Worm (Caenorhabditis elegans): Measurements from ENCODE around the gene K09F5.1.
A peak's percentile ranks its signal among the peaks of the same experiment; 100 is the strongest.

The K09F5.1 gene

DNA sequence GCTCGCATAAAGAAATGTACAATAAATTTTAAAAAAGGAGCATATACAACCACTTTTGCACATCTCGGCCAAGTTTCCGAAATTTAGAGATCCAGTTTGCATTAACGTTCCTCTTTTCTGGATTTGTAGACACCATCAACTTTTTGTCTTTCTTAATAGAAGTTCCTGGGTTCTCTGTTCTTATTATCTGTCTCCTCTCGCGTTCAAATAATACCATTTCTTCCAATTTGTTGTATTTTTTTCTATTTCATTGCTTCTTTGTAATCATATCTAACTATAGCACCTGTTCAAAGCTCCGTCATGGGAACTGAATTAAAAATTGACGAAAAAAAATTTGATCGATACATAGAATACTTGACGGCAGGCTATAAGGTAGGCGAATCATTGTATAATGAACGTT, at the start of gene K09F5.1:
Gene K09F5.1, plus strand, starts transcription at position 301 of the 400 bp plus-strand sequence.
- no peak for TF ChIP-seq W03F9.2 (tag; optimal IDR thresholded peaks at IDR 0.05)
- no peak for TF ChIP-seq him-1 (tag; optimal IDR thresholded peaks at IDR 0.05)
- no peak for TF ChIP-seq dao-5 (tag; optimal IDR thresholded peaks at IDR 0.05)

DNA sequence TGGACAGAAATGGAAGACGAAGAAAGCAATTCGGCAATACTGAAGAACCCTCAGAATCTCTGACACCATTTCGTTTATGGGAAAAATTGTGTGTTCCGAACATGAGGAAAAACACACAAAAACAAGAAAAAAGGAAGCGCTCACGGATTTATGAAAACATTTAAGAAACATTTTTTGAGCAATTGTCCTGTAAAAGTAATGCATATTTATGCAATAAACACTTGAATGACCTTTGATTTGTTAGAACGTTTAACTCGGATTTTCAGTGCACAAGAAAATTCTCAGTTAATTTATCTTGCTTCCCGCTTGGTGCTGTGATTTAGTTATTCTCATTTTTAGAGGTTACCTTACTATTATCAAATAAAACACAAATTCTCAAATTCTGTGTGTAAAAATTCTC, 35.6 kb upstream of the K09F5.1 start:
- TF ChIP-seq W03F9.2 (tag; optimal IDR thresholded peaks at IDR 0.05), result no peak
- TF ChIP-seq him-1 (tag; optimal IDR thresholded peaks at IDR 0.05), result no peak
- no peak for TF ChIP-seq dao-5 (tag; optimal IDR thresholded peaks at IDR 0.05)

DNA sequence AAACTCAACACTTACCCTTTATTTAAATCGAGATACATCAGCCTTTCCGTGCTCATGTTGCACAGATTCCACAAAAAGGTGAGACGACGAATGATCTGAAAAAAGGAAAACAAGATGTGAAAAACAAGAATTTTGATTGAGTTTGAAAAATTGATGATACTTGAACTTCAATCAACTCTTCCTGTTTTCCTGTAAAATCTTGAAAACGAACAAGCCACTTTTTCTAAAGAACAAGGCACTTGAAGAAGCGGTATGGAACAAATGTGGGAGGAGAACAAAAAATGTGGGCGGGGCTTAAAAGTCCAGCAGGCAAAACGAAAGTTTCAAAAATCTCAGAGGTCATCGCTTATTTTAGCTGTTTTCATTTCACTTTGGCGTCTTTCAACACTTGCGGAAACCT, 32.4 kb upstream of the K09F5.1 start, which contains the start of gene kvs-1:
Gene kvs-1, minus strand, starts transcription at position 101 of the 400 bp plus-strand sequence.
- TF ChIP-seq dao-5 (tag; optimal IDR thresholded peaks at IDR 0.05), result no peak
- no peak for TF ChIP-seq him-1 (tag; optimal IDR thresholded peaks at IDR 0.05)
- TF ChIP-seq W03F9.2 (tag; optimal IDR thresholded peaks at IDR 0.05), result no peak

DNA sequence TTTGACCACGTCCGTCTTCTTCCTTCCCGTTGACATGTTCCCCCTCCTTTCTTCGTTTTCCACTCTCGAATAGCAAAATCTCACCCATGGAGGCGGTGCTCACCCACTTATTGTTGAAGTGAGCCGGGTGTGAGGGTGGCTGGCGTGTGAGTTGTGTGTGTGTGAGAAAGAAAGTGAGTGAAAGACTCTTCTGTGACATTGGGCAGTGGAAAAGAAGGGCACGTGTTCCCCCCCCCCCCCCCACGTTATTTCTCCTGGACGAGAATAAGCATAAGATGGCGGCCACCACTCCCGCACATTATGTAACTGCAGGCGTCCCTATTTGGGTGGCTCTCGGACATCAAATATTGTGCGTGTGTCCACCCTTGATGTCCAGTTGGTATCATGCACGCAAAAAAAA, 29.3 kb upstream of the K09F5.1 start:
- TF ChIP-seq dao-5 (tag; optimal IDR thresholded peaks at IDR 0.05), result no peak
- no peak for TF ChIP-seq him-1 (tag; optimal IDR thresholded peaks at IDR 0.05)
- TF ChIP-seq W03F9.2 (tag; optimal IDR thresholded peaks at IDR 0.05), result no peak

DNA sequence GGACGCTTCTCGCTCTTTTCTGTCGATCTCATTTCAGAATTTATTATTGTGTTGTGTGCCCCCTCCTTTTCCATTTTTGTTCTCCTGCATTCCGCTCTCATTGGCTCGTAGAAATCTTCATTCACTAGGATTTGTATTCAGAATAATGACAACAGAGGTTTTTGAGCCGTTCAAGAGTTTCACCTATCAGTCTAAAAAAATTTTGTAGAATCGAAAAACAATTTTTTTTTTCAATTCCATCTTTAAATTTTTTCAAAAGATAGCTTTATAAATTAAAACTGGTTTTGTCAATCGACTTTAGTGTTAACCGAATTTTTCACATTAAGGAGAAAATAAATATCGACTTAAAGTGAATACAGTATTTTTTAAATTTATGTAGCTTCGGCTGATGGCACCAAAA, 28.8 kb upstream of the K09F5.1 start, which contains the start of gene K09F5.4:
Gene K09F5.4, minus strand, starts transcription at position 101 of the 400 bp plus-strand sequence.
- TF ChIP-seq W03F9.2 (tag; optimal IDR thresholded peaks at IDR 0.05) (no peak), dao-5 (tag; optimal IDR thresholded peaks at IDR 0.05) (no peak), him-1 (tag; optimal IDR thresholded peaks at IDR 0.05) (no peak)

DNA sequence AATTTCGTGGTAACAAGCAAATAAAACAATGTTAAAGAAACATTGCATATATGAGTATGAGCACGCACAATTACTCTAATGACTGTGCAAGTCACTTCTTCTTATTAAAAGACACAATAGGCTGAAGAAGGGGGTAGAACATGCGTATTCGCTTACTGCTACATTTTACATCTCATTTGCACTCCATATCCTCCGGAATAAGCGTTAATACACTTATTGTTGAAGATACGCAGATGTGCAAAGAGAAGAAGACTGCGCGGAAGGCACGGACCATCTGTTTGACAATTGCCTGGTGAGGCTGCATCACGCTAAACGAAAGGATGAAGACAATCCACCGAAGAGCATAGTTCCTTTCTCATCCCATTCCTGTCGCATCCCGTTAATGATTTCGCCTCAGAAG, 26.6 kb upstream of the K09F5.1 start:
- TF ChIP-seq W03F9.2 (tag; optimal IDR thresholded peaks at IDR 0.05), result no peak
- no peak for TF ChIP-seq dao-5 (tag; optimal IDR thresholded peaks at IDR 0.05)
- TF ChIP-seq him-1 (tag; optimal IDR thresholded peaks at IDR 0.05), result no peak

DNA sequence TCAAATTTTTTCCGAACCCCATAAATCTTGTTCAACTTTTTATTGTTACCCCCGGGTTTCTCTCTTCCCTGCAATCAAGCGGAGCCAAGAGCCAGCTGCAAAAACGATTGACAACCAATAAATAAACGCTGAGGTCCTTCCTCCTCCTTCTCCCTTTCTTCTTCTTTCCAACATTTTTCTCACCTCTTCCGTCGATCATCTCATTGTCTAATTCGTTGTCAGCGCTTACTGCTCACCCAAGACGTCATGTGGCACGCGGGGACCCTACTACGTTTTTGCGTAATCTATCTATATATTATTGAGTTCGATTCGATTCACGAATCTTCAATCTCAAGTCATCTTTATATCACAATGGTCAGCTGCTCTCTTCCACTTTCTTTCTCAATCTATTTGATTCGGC, 24.0 kb upstream of the K09F5.1 start:
- TF ChIP-seq W03F9.2 (tag; optimal IDR thresholded peaks at IDR 0.05) (no peak), dao-5 (tag; optimal IDR thresholded peaks at IDR 0.05) (no peak)

DNA sequence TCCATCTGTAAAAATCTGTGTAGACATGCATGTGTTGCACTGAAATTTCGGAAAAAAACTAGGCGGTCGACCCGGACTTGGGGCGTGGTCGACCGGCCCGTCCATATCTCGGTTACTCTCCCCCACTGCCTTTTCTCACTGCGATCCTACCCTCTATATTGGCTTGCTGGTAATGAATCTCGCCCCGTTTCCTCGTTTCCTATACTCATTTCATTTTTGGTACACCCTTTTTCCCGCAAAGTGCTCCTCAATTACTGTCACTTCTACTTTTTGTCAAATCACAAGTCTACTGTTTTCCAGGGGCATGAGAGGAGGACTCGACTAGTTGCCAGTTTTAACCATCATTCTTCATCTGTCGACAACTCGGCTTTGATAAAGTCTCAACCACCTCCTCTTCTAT, 20.5 kb upstream of the K09F5.1 start, which contains the start of gene K09F5.6:
Gene K09F5.6, plus strand, starts transcription at position 301 of the 400 bp plus-strand sequence.
- TF ChIP-seq W03F9.2 (tag; optimal IDR thresholded peaks at IDR 0.05), result no peak

DNA sequence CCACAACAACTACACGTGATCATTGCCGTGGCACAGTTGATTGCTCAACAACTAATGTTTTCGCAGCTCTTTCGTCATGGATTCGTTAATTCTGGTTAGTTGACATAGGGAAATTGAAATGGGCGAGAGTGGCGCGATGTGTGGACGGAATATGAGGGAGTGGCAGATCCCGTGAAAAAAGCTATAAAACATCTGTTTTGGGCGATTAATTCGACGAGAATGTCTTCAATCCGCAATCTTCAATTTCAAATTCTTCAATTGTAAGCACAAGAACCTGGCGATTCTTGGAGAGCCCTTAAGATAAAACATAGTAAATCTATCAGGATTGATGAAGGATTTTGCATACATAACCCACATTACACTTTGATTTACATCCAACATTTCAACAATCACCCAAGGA, 18.9 kb upstream of the K09F5.1 start:
- TF ChIP-seq dao-5 (tag; optimal IDR thresholded peaks at IDR 0.05) (no peak), him-1 (tag; optimal IDR thresholded peaks at IDR 0.05) (no peak), W03F9.2 (tag; optimal IDR thresholded peaks at IDR 0.05) (no peak)

DNA sequence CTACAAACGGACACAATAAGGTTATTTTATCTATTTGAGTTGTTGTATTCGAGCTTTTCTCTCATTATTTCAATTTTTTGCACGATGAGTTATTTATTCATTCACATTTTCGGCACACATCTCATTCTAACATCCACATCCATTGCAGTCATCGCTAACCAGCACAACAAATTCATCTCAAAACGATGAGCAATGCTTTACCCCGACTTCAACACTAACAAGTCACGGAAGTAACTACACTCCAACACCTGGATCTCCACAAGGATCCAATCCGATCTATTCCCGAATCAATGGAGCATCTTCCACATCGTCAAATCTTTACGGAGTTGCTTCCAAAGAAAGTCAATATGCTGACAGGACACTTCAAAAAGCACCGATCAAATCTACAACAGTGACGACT, 15.4 kb upstream of the K09F5.1 start:
- TF ChIP-seq him-1 (tag; optimal IDR thresholded peaks at IDR 0.05) (no peak), W03F9.2 (tag; optimal IDR thresholded peaks at IDR 0.05) (no peak), dao-5 (tag; optimal IDR thresholded peaks at IDR 0.05) (no peak)

DNA sequence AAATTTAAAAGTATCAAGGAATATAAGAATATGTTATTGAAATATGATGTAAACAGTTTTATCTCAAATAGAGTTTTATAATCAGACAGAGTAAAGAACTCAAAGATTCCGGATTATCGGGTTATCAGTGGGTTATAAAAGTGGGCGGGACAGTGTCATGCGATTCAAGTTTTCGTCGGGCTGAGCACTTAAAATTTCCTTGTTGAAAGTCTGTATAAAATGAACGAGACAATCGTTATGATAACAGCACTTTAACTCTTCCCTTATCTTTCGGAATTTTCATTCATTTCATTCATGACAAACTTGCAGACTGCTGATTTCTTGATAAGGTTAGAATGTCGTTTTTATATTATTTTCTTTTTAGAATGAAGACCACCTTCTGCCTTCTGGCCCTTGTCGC, 13.8 kb upstream of the K09F5.1 start, which contains the start of gene spp-14:
Gene spp-14, plus strand, starts transcription at position 365 of the 400 bp plus-strand sequence.
- TF ChIP-seq him-1 (tag; optimal IDR thresholded peaks at IDR 0.05) (no peak), dao-5 (tag; optimal IDR thresholded peaks at IDR 0.05) (peak; percentile 13)

DNA sequence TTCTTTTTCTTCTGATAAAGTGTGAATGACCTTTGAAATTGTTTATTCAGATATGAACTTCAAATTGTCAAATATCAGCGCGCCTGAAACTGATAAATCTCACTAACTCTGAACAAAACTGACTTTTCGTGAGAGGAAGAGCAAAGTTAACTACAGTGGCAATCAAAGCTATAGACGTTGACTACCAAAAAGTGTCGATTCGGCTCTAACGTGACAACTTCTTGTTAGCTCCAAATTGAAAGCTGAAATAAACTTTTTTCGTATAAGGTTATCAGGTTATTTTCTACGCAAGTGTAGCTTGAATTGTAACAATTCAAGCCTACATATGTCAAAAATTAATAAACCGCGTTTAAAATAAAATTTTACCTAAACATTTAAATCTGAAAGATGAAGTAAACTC, 13.1 kb upstream of the K09F5.1 start:
- TF ChIP-seq dao-5 (tag; optimal IDR thresholded peaks at IDR 0.05) (no peak), him-1 (tag; optimal IDR thresholded peaks at IDR 0.05) (no peak), W03F9.2 (tag; optimal IDR thresholded peaks at IDR 0.05) (no peak)

DNA sequence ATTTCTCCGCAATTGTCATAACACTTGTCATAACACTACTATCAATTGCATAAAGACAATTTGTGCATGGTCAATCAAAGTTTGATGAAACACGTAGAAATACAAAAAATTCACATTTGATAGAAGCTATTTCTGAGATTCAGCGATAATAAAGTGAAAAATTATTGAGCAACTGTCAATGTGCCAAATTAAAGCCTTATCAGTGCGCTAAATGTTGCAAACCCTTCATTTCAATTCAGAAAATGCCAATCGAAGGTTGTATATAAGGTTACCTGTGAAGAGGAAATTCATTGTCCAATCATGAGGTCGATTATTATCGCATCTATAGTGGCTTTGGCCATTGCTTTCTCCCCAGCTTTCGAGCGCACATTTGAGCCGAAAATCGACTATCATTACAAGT, 11.9 kb upstream of the K09F5.1 start, which contains the start of gene vit-1:
Gene vit-1, plus strand, starts transcription at position 289 of the 400 bp plus-strand sequence.
- no peak for TF ChIP-seq dao-5 (tag; optimal IDR thresholded peaks at IDR 0.05)
- TF ChIP-seq him-1 (tag; optimal IDR thresholded peaks at IDR 0.05), result no peak
- no peak for TF ChIP-seq W03F9.2 (tag; optimal IDR thresholded peaks at IDR 0.05)

DNA sequence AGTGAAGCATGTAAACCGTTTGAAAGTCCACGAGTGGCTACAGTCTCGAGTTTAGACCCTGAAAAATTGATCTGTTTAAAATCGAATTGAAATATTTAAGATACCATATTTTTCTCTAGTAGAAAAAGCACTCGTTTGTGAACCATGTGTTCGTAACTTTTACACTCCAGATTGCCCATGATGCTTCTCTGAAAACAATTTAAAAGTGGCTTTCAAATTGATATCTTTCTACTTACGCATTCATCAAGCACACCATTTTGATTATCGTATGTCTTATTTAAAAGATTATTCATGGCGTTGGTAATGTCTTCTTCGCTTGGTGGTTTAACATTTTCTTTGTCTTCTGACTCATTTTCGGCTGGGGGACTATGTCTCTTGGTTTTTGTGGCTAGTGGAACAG, 5.9 kb upstream of the K09F5.1 start:
- no peak for TF ChIP-seq W03F9.2 (tag; optimal IDR thresholded peaks at IDR 0.05)
- no peak for TF ChIP-seq dao-5 (tag; optimal IDR thresholded peaks at IDR 0.05)
- no peak for TF ChIP-seq him-1 (tag; optimal IDR thresholded peaks at IDR 0.05)

DNA sequence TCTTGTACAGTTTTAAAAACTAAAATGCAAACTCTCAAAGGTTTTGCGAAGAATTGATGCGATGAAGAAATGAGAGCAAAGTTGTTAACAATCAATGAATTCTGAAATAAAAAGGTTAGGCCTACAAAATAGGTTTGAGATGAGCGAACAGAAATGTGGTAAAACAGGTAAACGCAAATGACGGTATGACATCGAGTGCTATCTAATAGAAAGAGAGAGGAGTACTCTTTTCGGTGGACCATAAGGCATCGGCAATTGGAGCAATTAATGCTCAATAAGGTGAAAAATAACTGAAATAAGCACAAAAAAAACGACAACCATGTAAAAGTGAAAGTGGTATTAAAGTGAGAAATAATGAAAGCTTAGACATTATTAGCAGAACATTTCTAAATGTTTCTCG, 3.3 kb upstream of the K09F5.1 start, which contains the start of gene set-12:
Gene set-12, minus strand, starts transcription at position 101 of the 400 bp plus-strand sequence.
- TF ChIP-seq dao-5 (tag; optimal IDR thresholded peaks at IDR 0.05) (no peak), him-1 (tag; optimal IDR thresholded peaks at IDR 0.05) (no peak), W03F9.2 (tag; optimal IDR thresholded peaks at IDR 0.05) (no peak)
